Worm (Caenorhabditis elegans) whole organism, late embryonic: ENCODE results near the gene daf-41.
A peak's percentile ranks its signal among the peaks of the same experiment; 100 is the strongest.

Experiments
- C08G9.2 ChIP-seq: sonication (generic microtip); optimal IDR thresholded peaks from 2 replicates; lab custom pipeline; 2016; ENCODE audit warnings: mild to moderate bottlenecking, missing genetic modification characterization, moderate library complexity, missing compliant biosample characterization
- C38D4.7 ChIP-seq: fragments of 200-800 bp; sonication (Bioruptor generic); optimal IDR thresholded peaks from 2 replicates; lab custom pipeline; 2018; ENCODE audit warnings: mild to moderate bottlenecking, missing genetic modification characterization, moderate library complexity, missing compliant biosample characterization
- K02D7.2 ChIP-seq: sonication (generic microtip); optimal IDR thresholded peaks from 2 replicates; lab custom pipeline; 2017; ENCODE audit warnings: mild to moderate bottlenecking, missing genetic modification characterization, missing compliant biosample characterization
- T23F11.4 ChIP-seq: fragments of 200-800 bp; sonication (Bioruptor generic); optimal IDR thresholded peaks from 2 replicates; lab custom pipeline; 2018; ENCODE audit warnings: mild to moderate bottlenecking, missing genetic modification characterization, missing compliant biosample characterization
- Y22D7AL.16 ChIP-seq: sonication (generic microtip); optimal IDR thresholded peaks from 2 replicates; lab custom pipeline; 2016; ENCODE audit warnings: missing genetic modification characterization, missing compliant biosample characterization
- ahr-1 ChIP-seq: sonication (generic microtip); optimal IDR thresholded peaks from 2 replicates; lab custom pipeline; 2016; ENCODE audit warnings: missing genetic modification characterization, missing compliant biosample characterization
- ama-1 ChIP-seq: fragments of 150-350 bp; optimal IDR thresholded peaks from 2 replicates; lab custom pipeline; 2014
- ceh-14 ChIP-seq: sonication (generic microtip); optimal IDR thresholded peaks from 2 replicates; lab custom pipeline; 2016; ENCODE audit warnings: missing genotype, missing genetic modification characterization, missing compliant biosample characterization
- ceh-18 ChIP-seq: sonication (generic microtip); optimal IDR thresholded peaks from 2 replicates; lab custom pipeline; 2016; ENCODE audit warnings: missing genetic modification characterization, missing compliant biosample characterization
- ceh-2 ChIP-seq: sonication (generic microtip); optimal IDR thresholded peaks from 2 replicates; lab custom pipeline; 2016; ENCODE audit warnings: missing genotype, missing genetic modification characterization, missing compliant biosample characterization
- ceh-22 ChIP-seq: sonication (generic microtip); optimal IDR thresholded peaks from 2 replicates; lab custom pipeline; 2017; ENCODE audit warnings: missing biosample characterization, missing genetic modification characterization
- ceh-24 ChIP-seq: sonication (generic microtip); optimal IDR thresholded peaks from 2 replicates; lab custom pipeline; 2016; ENCODE audit warnings: mild to moderate bottlenecking, missing genetic modification characterization, missing compliant biosample characterization
- ceh-30 ChIP-seq: fragments of 150-350 bp; optimal IDR thresholded peaks from 2 replicates; lab custom pipeline; 2014; ENCODE audit warnings: missing biosample characterization, missing genetic modification characterization
- ceh-31 ChIP-seq: sonication (generic microtip); optimal IDR thresholded peaks from 2 replicates; lab custom pipeline; 2016; ENCODE audit warnings: missing genetic modification characterization, missing compliant biosample characterization
- ceh-34 ChIP-seq: sonication (generic microtip); optimal IDR thresholded peaks from 2 replicates; lab custom pipeline; 2016; ENCODE audit warnings: mild to moderate bottlenecking, missing genetic modification characterization, missing compliant biosample characterization
- ceh-45 ChIP-seq: fragments of 200-800 bp; sonication (Bioruptor generic); IDR thresholded peaks from 2 replicates; pipeline ENCODE4 v1.3.6; 2022; ENCODE audit warnings: missing genetic modification reagents, missing genetic modification characterization, missing compliant biosample characterization
- ceh-6 ChIP-seq: fragments of 200-800 bp; sonication (Bioruptor generic); optimal IDR thresholded peaks from 2 replicates; lab custom pipeline; 2018; ENCODE audit warnings: mild to moderate bottlenecking, missing genetic modification characterization, missing compliant biosample characterization
- ceh-9 ChIP-seq: sonication (generic microtip); optimal IDR thresholded peaks from 2 replicates; lab custom pipeline; 2016; ENCODE audit warnings: mild to moderate bottlenecking, missing genetic modification characterization, inconsistent platforms, missing compliant biosample characterization
- dve-1 ChIP-seq: sonication (generic microtip); optimal IDR thresholded peaks from 2 replicates; lab custom pipeline; 2017; ENCODE audit warnings: antibody characterized with exemption, mild to moderate bottlenecking, missing genetic modification characterization, missing compliant biosample characterization
- elt-4 ChIP-seq: sonication (generic microtip); optimal IDR thresholded peaks from 2 replicates; lab custom pipeline; 2016; ENCODE audit warnings: missing genetic modification characterization, missing compliant biosample characterization
- ets-4 ChIP-seq: sonication (generic microtip); optimal IDR thresholded peaks from 2 replicates; lab custom pipeline; 2016; ENCODE audit warnings: missing genetic modification characterization, missing compliant biosample characterization
- eyg-1 ChIP-seq: sonication (generic microtip); optimal IDR thresholded peaks from 2 replicates; lab custom pipeline; 2016; ENCODE audit warnings: missing genotype, missing genetic modification characterization, missing compliant biosample characterization
- gmeb-2 ChIP-seq: sonication (generic microtip); optimal IDR thresholded peaks from 2 replicates; lab custom pipeline; 2016; ENCODE audit warnings: missing genetic modification characterization, inconsistent platforms, missing compliant biosample characterization
- hlh-13 ChIP-seq: fragments of 200-800 bp; sonication (Bioruptor generic); optimal IDR thresholded peaks from 2 replicates; lab custom pipeline; 2018; ENCODE audit warnings: mild to moderate bottlenecking, missing genetic modification characterization, missing compliant biosample characterization
- hlh-15 ChIP-seq: sonication (generic microtip); optimal IDR thresholded peaks from 2 replicates; lab custom pipeline; 2016; ENCODE audit warnings: missing genetic modification characterization, missing compliant biosample characterization
- hlh-30 ChIP-seq: sonication (generic microtip); optimal IDR thresholded peaks from 2 replicates; lab custom pipeline; 2017; ENCODE audit warnings: antibody characterized with exemption, missing genetic modification characterization, missing compliant biosample characterization; ENCODE audit not compliant: insufficient read depth
- hlh-6 ChIP-seq: sonication (generic microtip); optimal IDR thresholded peaks from 2 replicates; lab custom pipeline; 2016; ENCODE audit warnings: missing genotype, missing genetic modification characterization, missing compliant biosample characterization
- hlh-8 ChIP-seq: sonication (generic microtip); optimal IDR thresholded peaks from 2 replicates; lab custom pipeline; 2016; ENCODE audit warnings: missing genotype, missing genetic modification characterization, missing compliant biosample characterization
- lin-11 ChIP-seq: fragments of 200-800 bp; sonication (Bioruptor generic); optimal IDR thresholded peaks from 2 replicates; lab custom pipeline; 2018; ENCODE audit warnings: mild to moderate bottlenecking, missing genetic modification characterization, missing compliant biosample characterization
- madf-2 ChIP-seq: sonication (generic microtip); optimal IDR thresholded peaks from 2 replicates; lab custom pipeline; 2017; ENCODE audit warnings: missing genetic modification characterization, missing compliant biosample characterization
- mec-3 ChIP-seq: sonication (generic microtip); optimal IDR thresholded peaks from 2 replicates; lab custom pipeline; 2016; ENCODE audit warnings: borderline replicate concordance, missing genetic modification characterization, missing compliant biosample characterization
- nfya-1 ChIP-seq: sonication (generic microtip); optimal IDR thresholded peaks from 2 replicates; lab custom pipeline; 2017; ENCODE audit warnings: missing genetic modification characterization, mild to moderate bottlenecking, missing compliant biosample characterization, antibody characterized with exemption, moderate library complexity
- nhr-11 ChIP-seq: fragments of 150-350 bp; optimal IDR thresholded peaks from 2 replicates; lab custom pipeline; 2014; ENCODE audit warnings: missing biosample characterization, missing genetic modification characterization
- nhr-232 ChIP-seq: sonication (generic microtip); optimal IDR thresholded peaks from 2 replicates; lab custom pipeline; 2016; ENCODE audit warnings: missing genetic modification characterization, missing compliant biosample characterization
- npax-4 ChIP-seq: sonication (generic microtip); optimal IDR thresholded peaks from 2 replicates; lab custom pipeline; 2016; ENCODE audit warnings: missing genetic modification characterization, missing compliant biosample characterization
- odd-2 ChIP-seq: sonication (generic microtip); optimal IDR thresholded peaks from 2 replicates; lab custom pipeline; 2017; ENCODE audit warnings: antibody characterized with exemption, mild to moderate bottlenecking, missing genetic modification characterization, missing compliant biosample characterization
- pax-1 ChIP-seq: fragments of 150-350 bp; optimal IDR thresholded peaks from 2 replicates; lab custom pipeline; 2014; ENCODE audit warnings: missing biosample characterization, missing genetic modification characterization
- pqm-1 ChIP-seq: sonication (generic microtip); optimal IDR thresholded peaks from 2 replicates; lab custom pipeline; 2016; ENCODE audit warnings: missing genetic modification characterization, missing compliant biosample characterization
- pros-1 ChIP-seq: fragments of 150-350 bp; optimal IDR thresholded peaks from 2 replicates; lab custom pipeline; 2014; ENCODE audit warnings: missing biosample characterization, missing genetic modification reagents, missing genetic modification characterization
- sdc-2 ChIP-seq: sonication (generic microtip); optimal IDR thresholded peaks from 2 replicates; lab custom pipeline; 2016; ENCODE audit warnings: missing genotype, missing genetic modification characterization, missing compliant biosample characterization
- sox-2 ChIP-seq: fragments of 200-800 bp; sonication (Bioruptor generic); IDR thresholded peaks from 2 replicates; pipeline ENCODE4 v1.3.6; 2022; ENCODE audit warnings: missing genetic modification reagents, missing genetic modification characterization, missing compliant biosample characterization
- sox-4 ChIP-seq: sonication (generic microtip); optimal IDR thresholded peaks from 2 replicates; lab custom pipeline; 2017; ENCODE audit warnings: mild to moderate bottlenecking, missing genetic modification characterization, inconsistent platforms, missing compliant biosample characterization
- syd-9 ChIP-seq: sonication (generic microtip); optimal IDR thresholded peaks from 2 replicates; lab custom pipeline; 2016; ENCODE audit warnings: mild to moderate bottlenecking, missing genetic modification characterization, moderate library complexity, missing compliant biosample characterization
- tbx-2 ChIP-seq: sonication (generic microtip); optimal IDR thresholded peaks from 2 replicates; lab custom pipeline; 2016; ENCODE audit warnings: missing genetic modification characterization, missing compliant biosample characterization
- tbx-7 ChIP-seq: sonication (generic microtip); optimal IDR thresholded peaks from 2 replicates; lab custom pipeline; 2016; ENCODE audit warnings: missing genotype, missing genetic modification characterization, missing compliant biosample characterization
- unc-3 ChIP-seq, 2 experiments: fragments of 200-800 bp in 1 of 2; sonication (Bioruptor generic) in 1 of 2; sonication (generic microtip) in 1 of 2; conservative IDR thresholded peaks in 1 of 2; optimal IDR thresholded peaks in 1 of 2; 2 replicates each; pipeline versions ENCODE4 v1.3.6 to Lab custom; 2016 to 2022; ENCODE audit warnings: missing compliant biosample characterization in 2 of 2, missing genetic modification characterization in 2 of 2, missing genetic modification reagents in 1 of 2
- unc-42 ChIP-seq: sonication (generic microtip); optimal IDR thresholded peaks from 2 replicates; lab custom pipeline; 2016; ENCODE audit warnings: missing genotype, missing genetic modification characterization, missing compliant biosample characterization
- unc-55 ChIP-seq: sonication (generic microtip); optimal IDR thresholded peaks from 2 replicates; lab custom pipeline; 2017; ENCODE audit warnings: missing biosample characterization, missing genetic modification reagents, missing genetic modification characterization
- zip-5 ChIP-seq: sonication (generic microtip); optimal IDR thresholded peaks from 2 replicates; lab custom pipeline; 2016; ENCODE audit warnings: missing genetic modification characterization, missing compliant biosample characterization
- ztf-16 ChIP-seq: sonication (generic microtip); optimal IDR thresholded peaks from 2 replicates; lab custom pipeline; 2017; ENCODE audit warnings: missing genetic modification characterization, missing compliant biosample characterization

Gene daf-41

ce11 chrIII:5294867-5295266, 20.3 kb upstream of the daf-41 start (continued):
- TF ChIP-seq elt-4 = no peak
- TF ChIP-seq ceh-34 (tag; lab: Kevin White, UChicago) = peak; percentile 94
- peak; percentile 80 for TF ChIP-seq ceh-2
- peak; percentile 41 for TF ChIP-seq ceh-24 (tag; lab: Kevin White, UChicago)
- TF ChIP-seq ceh-30 (tag; lab: Kevin White, UChicago) = peak; percentile 60
- no peak for TF ChIP-seq ama-1 (lab: Kevin White, UChicago)
- TF ChIP-seq ceh-6 (GFP tag; lab: Kevin White, UChicago) = peak; percentile 84
- peak; percentile 81 for TF ChIP-seq ztf-16 (tag; lab: Kevin White, UChicago)
- TF ChIP-seq mec-3 = peak; percentile 44
- peak; percentile 85 for TF ChIP-seq C38D4.7
- peak; percentile 94 for TF ChIP-seq hlh-6 (tag; lab: Kevin White, UChicago)
- TF ChIP-seq C08G9.2 = peak; percentile 83
- peak; percentile 80 for TF ChIP-seq Y22D7AL.16 (tag; lab: Kevin White, UChicago)
- TF ChIP-seq hlh-30 = peak; percentile 33
- TF ChIP-seq hlh-8 = peak; percentile 73
- TF ChIP-seq ceh-22 (tag; lab: Kevin White, UChicago) = no peak
- peak; percentile 88 for TF ChIP-seq hlh-13
- peak; percentile 81 for TF ChIP-seq T23F11.4 (GFP tag; lab: Kevin White, UChicago)
- TF ChIP-seq lin-11 (tag; lab: Kevin White, UChicago) = peak; percentile 66
- TF ChIP-seq hlh-15 (tag; lab: Kevin White, UChicago) = peak; percentile 63
- no peak for TF ChIP-seq pros-1 (tag; lab: Kevin White, UChicago)
- TF ChIP-seq zip-5 (tag; lab: Kevin White, UChicago) = peak; percentile 33
- TF ChIP-seq pqm-1 (tag; lab: Kevin White, UChicago) = peak; percentile 81
- TF ChIP-seq tbx-7 (tag; lab: Kevin White, UChicago) = peak; percentile 13
- TF ChIP-seq pax-1 (tag; lab: Kevin White, UChicago) = no peak
- TF ChIP-seq gmeb-2 (tag; lab: Kevin White, UChicago) = peak; percentile 91
- TF ChIP-seq nfya-1 = peak; percentile 68
- TF ChIP-seq dve-1 = peak; percentile 73
- TF ChIP-seq odd-2 (tag; lab: Kevin White, UChicago) = peak; percentile 67
- no peak for TF ChIP-seq unc-42 (tag; lab: Kevin White, UChicago)
- peak; percentile 85 for TF ChIP-seq ceh-18 (tag; lab: Kevin White, UChicago)
- TF ChIP-seq sox-4 (tag; lab: Kevin White, UChicago) = peak; percentile 86
- TF ChIP-seq sdc-2 = peak; percentile 81
- TF ChIP-seq syd-9 (tag; lab: Kevin White, UChicago) = peak; percentile 91
- peak; percentile 82 for TF ChIP-seq unc-3 (GFP tag; conservative IDR thresholded peaks at IDR 0.05; lab: Robert Waterston, UW)
- peak; percentile 78 for TF ChIP-seq unc-3 (tag; optimal IDR thresholded peaks at IDR 0.05; lab: Kevin White, UChicago)
- TF ChIP-seq ahr-1 = peak; percentile 61
- peak; percentile 63 for TF ChIP-seq eyg-1 (tag; lab: Kevin White, UChicago)
- no peak for TF ChIP-seq nhr-11 (tag; lab: Kevin White, UChicago)
- TF ChIP-seq ceh-31 (tag; lab: Kevin White, UChicago) = peak; percentile 57
- peak; percentile 79 for TF ChIP-seq npax-4 (tag; lab: Kevin White, UChicago)
- peak; percentile 80 for TF ChIP-seq ceh-45 (GFP tag; lab: Robert Waterston, UW)
- peak; percentile 85 for TF ChIP-seq nhr-232 (tag; lab: Kevin White, UChicago)
- peak; percentile 80 for TF ChIP-seq K02D7.2
- peak; percentile 88 for TF ChIP-seq ets-4
- TF ChIP-seq sox-2 (GFP tag; lab: Robert Waterston, UW) = peak; percentile 78
- peak; percentile 77 for TF ChIP-seq madf-2
- TF ChIP-seq ceh-14 (tag; lab: Kevin White, UChicago) = peak; percentile 89
- peak; percentile 83 for TF ChIP-seq tbx-2 (tag; lab: Kevin White, UChicago)
- peak; percentile 77 for TF ChIP-seq ceh-9 (tag; lab: Kevin White, UChicago)
- TF ChIP-seq unc-55 (GFP tag; lab: Kevin White, UChicago) = no peak
- TF ChIP-seq, all 69 proteins: peak for 59
